Fruit fly (Drosophila melanogaster) whole organism, embryonic: Measurements from ENCODE around the gene CG34138.
A peak's percentile ranks its signal among the peaks of the same experiment; 100 is the strongest.

Source experiments
- Abd-B ChIP-seq: fragments of 200-800 bp; sonication (Bioruptor generic); optimal IDR thresholded peaks from 2 replicates; lab custom pipeline; 2018; ENCODE audit warnings: missing biosample characterization, mild to moderate bottlenecking, missing genetic modification characterization, moderate library complexity
- CG10267 ChIP-seq: fragments of 200-800 bp; sonication (Bioruptor generic); optimal IDR thresholded peaks from 2 replicates; lab custom pipeline; 2018; ENCODE audit warnings: missing biosample characterization, mild to moderate bottlenecking, missing genetic modification characterization, moderate library complexity
- CG10274 ChIP-seq: fragments of 200-800 bp; sonication (Bioruptor generic); optimal IDR thresholded peaks from 3 replicates; lab custom pipeline; 2017; ENCODE audit warnings: missing biosample characterization, mild to moderate bottlenecking, missing genetic modification characterization
- CG10565 ChIP-seq: fragments of 200-800 bp; sonication (Bioruptor generic); optimal IDR thresholded peaks from 3 replicates; lab custom pipeline; 2016; ENCODE audit warnings: missing biosample characterization, mild to moderate bottlenecking, missing genetic modification characterization
- CG11504 ChIP-seq: fragments of 200-800 bp; sonication (Bioruptor generic); optimal IDR thresholded peaks from 3 replicates; lab custom pipeline; 2019; ENCODE audit warnings: missing biosample characterization, mild to moderate bottlenecking, missing genetic modification characterization, moderate library complexity
- CG11723 ChIP-seq: fragments of 200-800 bp; sonication (Bioruptor generic); optimal IDR thresholded peaks from 2 replicates; lab custom pipeline; 2017; ENCODE audit warnings: missing biosample characterization, mild to moderate bottlenecking, missing genetic modification characterization
- CG12071 ChIP-seq: fragments of 200-800 bp; sonication (Bioruptor generic); optimal IDR thresholded peaks from 3 replicates; lab custom pipeline; 2018; ENCODE audit warnings: missing biosample characterization, mild to moderate bottlenecking, missing genetic modification characterization
- CG12219 ChIP-seq: fragments of 200-800 bp; sonication (Bioruptor generic); optimal IDR thresholded peaks from 3 replicates; lab custom pipeline; 2018; ENCODE audit warnings: missing biosample characterization, mild to moderate bottlenecking, missing genetic modification characterization
- CG12769 ChIP-seq: fragments of 200-800 bp; sonication (Bioruptor generic); optimal IDR thresholded peaks from 2 replicates; lab custom pipeline; 2019; ENCODE audit warnings: missing biosample characterization, mild to moderate bottlenecking, missing genetic modification characterization, moderate library complexity
- CG1602 ChIP-seq: fragments of 200-800 bp; sonication (Bioruptor generic); optimal IDR thresholded peaks from 3 replicates; lab custom pipeline; 2016; ENCODE audit warnings: missing biosample characterization, missing genetic modification characterization
- CG17385 ChIP-seq: fragments of 200-800 bp; sonication (Bioruptor generic); optimal IDR thresholded peaks from 3 replicates; lab custom pipeline; 2018; ENCODE audit warnings: missing biosample characterization, mild to moderate bottlenecking, missing genetic modification characterization
- CG18476 ChIP-seq: fragments of 200-800 bp; sonication (Bioruptor generic); optimal IDR thresholded peaks from 2 replicates; lab custom pipeline; 2016; ENCODE audit warnings: missing biosample characterization, mild to moderate bottlenecking, missing genetic modification characterization
- CG2116 ChIP-seq: fragments of 200-800 bp; sonication (Bioruptor generic); optimal IDR thresholded peaks from 3 replicates; lab custom pipeline; 2018; ENCODE audit warnings: missing biosample characterization, mild to moderate bottlenecking, missing genetic modification characterization
- CG2712 ChIP-seq: fragments of 200-800 bp; optimal IDR thresholded peaks from 3 replicates; lab custom pipeline; 2019; ENCODE audit warnings: missing biosample characterization, mild to moderate bottlenecking, missing genetic modification characterization, moderate library complexity
- CG2875 ChIP-seq: fragments of 200-800 bp; sonication (Bioruptor generic); optimal IDR thresholded peaks from 2 replicates; lab custom pipeline; 2017; ENCODE audit warnings: missing biosample characterization, mild to moderate bottlenecking, missing genetic modification characterization, missing genetic modification reagents
- CG32767 ChIP-seq: fragments of 200-800 bp; sonication (Bioruptor generic); IDR thresholded peaks from 2 replicates; pipeline ENCODE4 v1.3.6; 2022; ENCODE audit warnings: missing biosample characterization, missing genetic modification characterization
- CG3281 ChIP-seq: fragments of 200-800 bp; sonication (Bioruptor generic); optimal IDR thresholded peaks from 3 replicates; lab custom pipeline; 2017; ENCODE audit warnings: missing biosample characterization, mild to moderate bottlenecking, missing genetic modification characterization
- CG3726 ChIP-seq: fragments of 200-800 bp; sonication (Bioruptor generic); IDR thresholded peaks from 3 replicates; pipeline ENCODE4, ENCODE4 v1.3.6; 2022; ENCODE audit warnings: missing biosample characterization, missing genetic modification characterization
- CG4360 ChIP-seq: fragments of 200-800 bp; sonication (Bioruptor generic); IDR thresholded peaks from 2 replicates; pipeline ENCODE4 v1.3.6; 2022; ENCODE audit warnings: missing biosample characterization, missing genetic modification characterization
- CG6254 ChIP-seq: fragments of 200-800 bp; sonication (Bioruptor generic); optimal IDR thresholded peaks from 3 replicates; lab custom pipeline; 2017; ENCODE audit warnings: mild to moderate bottlenecking, missing biosample characterization, missing genetic modification reagents, missing genetic modification characterization
- CG8765 ChIP-seq: fragments of 200-800 bp; sonication (Bioruptor generic); IDR thresholded peaks from 2 replicates; pipeline ENCODE4 v1.3.6; 2022; ENCODE audit warnings: missing biosample characterization, missing genetic modification characterization
- CoRest ChIP-seq: fragments of 200-800 bp; sonication (Bioruptor generic); optimal IDR thresholded peaks from 3 replicates; lab custom pipeline; 2018; ENCODE audit warnings: missing biosample characterization, mild to moderate bottlenecking, missing genetic modification characterization, moderate library complexity
- Doc3 ChIP-seq: fragments of 200-800 bp; sonication (Bioruptor generic); IDR thresholded peaks from 3 replicates; pipeline ENCODE4 v1.3.6; 2022; ENCODE audit warnings: missing biosample characterization, missing genetic modification characterization; ENCODE audit not compliant: partially characterized antibody
- NFAT ChIP-seq: fragments of 200-800 bp; sonication (Bioruptor generic); IDR thresholded peaks from 2 replicates; pipeline ENCODE4 v1.3.6; 2022; ENCODE audit warnings: missing biosample characterization, missing genetic modification characterization
- Nf-YC ChIP-seq: fragments of 200-800 bp; optimal IDR thresholded peaks from 3 replicates; lab custom pipeline; 2019; ENCODE audit warnings: missing biosample characterization, mild to moderate bottlenecking, missing genetic modification characterization, moderate library complexity
- Opbp ChIP-seq: fragments of 200-800 bp; sonication (Bioruptor generic); IDR thresholded peaks from 3 replicates; pipeline ENCODE4 v1.3.6; 2022; ENCODE audit warnings: missing biosample characterization, missing genetic modification characterization; ENCODE audit not compliant: partially characterized antibody
- Sry-δ ChIP-seq: fragments of 200-800 bp; sonication (Bioruptor generic); optimal IDR thresholded peaks from 2 replicates; lab custom pipeline; 2016; ENCODE audit warnings: missing biosample characterization, missing genetic modification characterization
- Taf1 ChIP-seq: fragments of 200-800 bp; sonication (Bioruptor generic); IDR thresholded peaks from 2 replicates; pipeline ENCODE4 v1.3.6; 2022; ENCODE audit warnings: missing biosample characterization, missing genetic modification characterization
- ato ChIP-seq: fragments of 200-800 bp; sonication (Bioruptor generic); IDR thresholded peaks from 2 replicates; pipeline ENCODE4 v1.3.6; 2022; ENCODE audit warnings: missing biosample characterization, missing genetic modification characterization; ENCODE audit not compliant: partially characterized antibody
- bowl ChIP-seq: fragments of 200-800 bp; sonication (Bioruptor generic); IDR thresholded peaks from 2 replicates; pipeline ENCODE4 v1.3.6; 2022; ENCODE audit warnings: missing biosample characterization, missing genetic modification characterization
- chif ChIP-seq, 2 experiments: fragments of 200-800 bp; sonication (Bioruptor generic); optimal IDR thresholded peaks; 3 replicates each; lab custom pipeline; 2016; ENCODE audit warnings: missing biosample characterization in 2 of 2, missing genetic modification characterization in 2 of 2
- crp ChIP-seq, 2 experiments: fragments of 200-800 bp; sonication (Bioruptor generic); optimal IDR thresholded peaks; 2 replicates in 1 of 2; 3 replicates in 1 of 2; lab custom pipeline; 2017; ENCODE audit warnings: missing biosample characterization in 2 of 2, missing genetic modification characterization in 2 of 2, mild to moderate bottlenecking in 1 of 2, moderate library complexity in 1 of 2
- disco-r ChIP-seq: fragments of 200-800 bp; sonication (Bioruptor generic); optimal IDR thresholded peaks from 2 replicates; lab custom pipeline; 2016; ENCODE audit warnings: missing biosample characterization, missing genetic modification characterization
- emc ChIP-seq: fragments of 200-800 bp; sonication (Bioruptor generic); optimal IDR thresholded peaks from 2 replicates; lab custom pipeline; 2016; ENCODE audit warnings: missing biosample characterization, missing genetic modification characterization
- fd96Cb ChIP-seq: fragments of 200-800 bp; sonication (Bioruptor generic); optimal IDR thresholded peaks from 2 replicates; lab custom pipeline; 2018; ENCODE audit warnings: missing biosample characterization, mild to moderate bottlenecking, missing genetic modification characterization, moderate library complexity
- fru ChIP-seq: fragments of >200 bp; optimal IDR thresholded peaks from 2 replicates; lab custom pipeline; 2017
- gem ChIP-seq: fragments of 200-800 bp; sonication (Bioruptor generic); optimal IDR thresholded peaks from 2 replicates; lab custom pipeline; 2019; ENCODE audit warnings: missing biosample characterization, mild to moderate bottlenecking, missing genetic modification characterization, moderate library complexity
- jumu ChIP-seq: fragments of 200-800 bp; sonication (Bioruptor generic); optimal IDR thresholded peaks from 3 replicates; lab custom pipeline; 2016; ENCODE audit warnings: missing biosample characterization, missing genetic modification characterization
- kay ChIP-seq: fragments of 200-800 bp; sonication (Bioruptor generic); optimal IDR thresholded peaks from 2 replicates; lab custom pipeline; 2016; ENCODE audit warnings: missing biosample characterization, missing genetic modification characterization
- ken ChIP-seq: fragments of 200-800 bp; sonication (Bioruptor generic); IDR thresholded peaks from 3 replicates; pipeline ENCODE4 v1.3.6; 2022; ENCODE audit warnings: missing biosample characterization, missing genetic modification characterization
- klu ChIP-seq: fragments of 200-800 bp; sonication (Bioruptor generic); IDR thresholded peaks from 2 replicates; pipeline ENCODE4 v1.3.6; 2022; ENCODE audit warnings: missing biosample characterization, missing genetic modification characterization
- odd ChIP-seq: fragments of 200-800 bp; sonication (Bioruptor generic); optimal IDR thresholded peaks from 2 replicates; lab custom pipeline; 2017; ENCODE audit warnings: missing biosample characterization, mild to moderate bottlenecking, missing genetic modification characterization
- pho ChIP-seq: fragments of 200-800 bp; sonication (Bioruptor generic); optimal IDR thresholded peaks from 2 replicates; lab custom pipeline; 2016; ENCODE audit warnings: missing biosample characterization, missing genetic modification characterization
- phol ChIP-seq: fragments of 200-800 bp; sonication (Bioruptor generic); optimal IDR thresholded peaks from 3 replicates; lab custom pipeline; 2018; ENCODE audit warnings: missing biosample characterization, mild to moderate bottlenecking, missing genetic modification characterization, moderate library complexity
- slbo ChIP-seq: fragments of 200-800 bp; sonication (Bioruptor generic); IDR thresholded peaks from 2 replicates; pipeline ENCODE4 v1.3.6; 2022; ENCODE audit warnings: missing biosample characterization, missing genetic modification characterization
- tin ChIP-seq: fragments of 200-800 bp; sonication (Bioruptor generic); optimal IDR thresholded peaks from 3 replicates; lab custom pipeline; 2016; ENCODE audit warnings: missing biosample characterization, missing genetic modification characterization
- tna ChIP-seq: fragments of 200-800 bp; sonication (Bioruptor generic); IDR thresholded peaks from 2 replicates; pipeline ENCODE4 v1.3.6; 2022; ENCODE audit warnings: missing biosample characterization, missing genetic modification characterization; ENCODE audit not compliant: partially characterized antibody
- toy ChIP-seq: fragments of 200-800 bp; sonication (Bioruptor generic); IDR thresholded peaks from 2 replicates; pipeline ENCODE4 v1.3.6; 2022; ENCODE audit warnings: missing biosample characterization, missing genetic modification characterization
- twi ChIP-seq: fragments of 200-800 bp; optimal IDR thresholded peaks from 2 replicates; lab custom pipeline; 2019; ENCODE audit warnings: missing biosample characterization, mild to moderate bottlenecking, missing genetic modification characterization, moderate library complexity
- vvl ChIP-seq: fragments of 200-800 bp; sonication (Bioruptor generic); IDR thresholded peaks from 2 replicates; pipeline ENCODE4 v1.3.6; 2022; ENCODE audit warnings: missing biosample characterization, missing genetic modification characterization
- zen ChIP-seq: fragments of 200-800 bp; sonication (Bioruptor generic); optimal IDR thresholded peaks from 3 replicates; lab custom pipeline; 2018; ENCODE audit warnings: missing biosample characterization, mild to moderate bottlenecking, missing genetic modification characterization, moderate library complexity

CG34138 gene

dm6 chr3R:19642893-19643270, 8.1 kb downstream of the CG34138 start (continued):
- no peak for TF ChIP-seq CG11504 (tag; lab: Kevin White, UChicago)
- no peak for TF ChIP-seq disco-r (GFP tag; lab: Kevin White, UChicago)
- no peak for TF ChIP-seq CG8765
- TF ChIP-seq CG2116 (GFP tag; lab: Kevin White, UChicago) = peak; percentile 47
- no peak for TF ChIP-seq CG1602 (GFP tag; lab: Kevin White, UChicago)
- no peak for TF ChIP-seq Taf1 (GFP tag; lab: Robert Waterston, UW)
- TF ChIP-seq chif (GFP tag; optimal IDR thresholded peaks at IDR 0.05; lab: Kevin White, UChicago) = no peak
- no peak for TF ChIP-seq CG18476 (GFP tag; lab: Kevin White, UChicago)
- TF ChIP-seq CG12219 (GFP tag; lab: Kevin White, UChicago) = no peak
- peak; percentile 76 for TF ChIP-seq ato
- TF ChIP-seq fd96Cb = no peak
- no peak for TF ChIP-seq CG32767 (GFP tag; lab: Robert Waterston, UW)
- TF ChIP-seq CG10565 (GFP tag; lab: Kevin White, UChicago) = no peak
- TF ChIP-seq CG6254 (GFP tag; lab: Kevin White, UChicago) = no peak
- TF ChIP-seq zen = no peak
- TF ChIP-seq CG2712 (tag; lab: Kevin White, UChicago) = no peak
- no peak for TF ChIP-seq CG10274 (GFP tag; lab: Kevin White, UChicago)
- no peak for TF ChIP-seq twi
- TF ChIP-seq pho (GFP tag; lab: Kevin White, UChicago) = no peak
- peak; percentile 36 for TF ChIP-seq tna (GFP tag; lab: Robert Waterston, UW)
- peak; percentile 14 for TF ChIP-seq CG11723 (GFP tag; lab: Kevin White, UChicago)
- no peak for TF ChIP-seq emc (GFP tag; lab: Kevin White, UChicago)
- no peak for TF ChIP-seq odd (GFP tag; lab: Kevin White, UChicago)
- TF ChIP-seq crp (GFP tag; optimal IDR thresholded peaks at IDR 0.05; lab: Kevin White, UChicago) = peak; percentile 19 to 79
- no peak for TF ChIP-seq klu
- TF ChIP-seq slbo (GFP tag; lab: Robert Waterston, UW) = peak; percentile 21; the same call in 1 of the 2 replicates
- no peak for TF ChIP-seq toy (GFP tag; lab: Robert Waterston, UW)
- no peak for TF ChIP-seq CG17385 (GFP tag; lab: Kevin White, UChicago)
- no peak for TF ChIP-seq CG3281 (GFP tag; lab: Kevin White, UChicago)
- TF ChIP-seq CG10267 (tag; lab: Kevin White, UChicago) = peak; percentile 87
- no peak for TF ChIP-seq CG2875 (GFP tag; lab: Kevin White, UChicago)
- no peak for TF ChIP-seq CoRest
- no peak for TF ChIP-seq Abd-B (GFP tag; lab: Kevin White, UChicago)
- TF ChIP-seq kay (GFP tag; lab: Kevin White, UChicago) = no peak
- TF ChIP-seq phol (tag; lab: Kevin White, UChicago) = peak; percentile 7
- no peak for TF ChIP-seq CG4360 (GFP tag; lab: Robert Waterston, UW)
- no peak for TF ChIP-seq fru (lab: Kevin White, UChicago)
- TF ChIP-seq Doc3 = peak; percentile 81
- TF ChIP-seq NFAT (GFP tag; lab: Robert Waterston, UW) = no peak

- TF ChIP-seq CG3726 (GFP tag; lab: Robert Waterston, UW) (no peak), CG12769 (tag; lab: Kevin White, UChicago) (peak; percentile 55), tin (GFP tag; lab: Kevin White, UChicago) (peak; percentile 43), jumu (GFP tag; lab: Kevin White, UChicago) (no peak), bowl (peak; percentile 41; the same call in 1 of the 2 replicates), Sry-δ (peak; percentile 88), Opbp (GFP tag; lab: Robert Waterston, UW) (peak; percentile 82), ken (peak; percentile 48; the same call in 1 of the 3 replicates), Nf-YC (peak; percentile 22), CoRest (peak; percentile 35), CG12071 (GFP tag; lab: Kevin White, UChicago) (peak; percentile 53), vvl (GFP tag; lab: Robert Waterston, UW) (peak; percentile 77), gem (tag; lab: Kevin White, UChicago) (peak; percentile 51)
Observed at dm6 chr3R:19644094-19644900, 9.5 kb downstream of the CG34138 start, which contains the start of gene Vha13. Gene Vha13, minus strand, starts transcription at chr3R:19644386.
